Worm (Caenorhabditis elegans): Measurements from ENCODE around the gene F21C10.9.

The F21C10.9 gene

DNA sequence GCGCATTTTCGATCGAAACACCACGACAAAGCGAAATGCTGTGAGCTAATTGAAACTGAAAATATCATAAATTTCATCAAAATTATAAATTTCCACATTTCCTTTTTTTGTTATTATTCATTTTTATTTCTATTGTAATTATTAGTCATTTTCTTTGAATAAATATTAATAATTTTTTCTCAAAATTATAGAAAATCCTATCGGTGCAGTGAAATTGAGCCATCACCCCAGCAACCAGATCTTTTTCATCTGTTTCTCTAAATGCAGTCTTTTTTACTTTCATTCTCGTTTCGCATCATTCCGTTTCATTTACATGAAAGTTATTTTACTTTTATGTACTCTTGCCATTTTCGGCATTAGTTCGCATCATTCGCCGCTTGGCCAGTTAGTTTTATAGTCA, 23.5 kb upstream of the F21C10.9 start, which contains the start of gene F21C10.13:
Gene F21C10.13 (plus strand): TSS at position 301 of the 400 bp plus-strand sequence.
- TF ChIP-seq ceh-40 (GFP tag; IDR thresholded peaks at IDR 0.05), result no peak
- no peak for TF ChIP-seq F10E7.11 (tag; optimal IDR thresholded peaks at IDR 0.05)
- TF ChIP-seq tlf-1 (GFP tag; optimal IDR thresholded peaks at IDR 0.05), result no peak
- no peak for TF ChIP-seq lir-1 (GFP tag; conservative IDR thresholded peaks at IDR 0.05)
- no peak for TF ChIP-seq hrde-1 (tag; optimal IDR thresholded peaks at IDR 0.05; ENCODE audit: borderline replicate concordance)
- TF ChIP-seq nfyb-1 (GFP tag; IDR thresholded peaks at IDR 0.05), result no peak
- TF ChIP-seq B0336.3 (GFP tag; IDR thresholded peaks at IDR 0.05), result no peak
- no peak for TF ChIP-seq B0035.1 (tag; optimal IDR thresholded peaks at IDR 0.05)
- TF ChIP-seq efl-1 (GFP tag; optimal IDR thresholded peaks at IDR 0.05), result no peak

DNA sequence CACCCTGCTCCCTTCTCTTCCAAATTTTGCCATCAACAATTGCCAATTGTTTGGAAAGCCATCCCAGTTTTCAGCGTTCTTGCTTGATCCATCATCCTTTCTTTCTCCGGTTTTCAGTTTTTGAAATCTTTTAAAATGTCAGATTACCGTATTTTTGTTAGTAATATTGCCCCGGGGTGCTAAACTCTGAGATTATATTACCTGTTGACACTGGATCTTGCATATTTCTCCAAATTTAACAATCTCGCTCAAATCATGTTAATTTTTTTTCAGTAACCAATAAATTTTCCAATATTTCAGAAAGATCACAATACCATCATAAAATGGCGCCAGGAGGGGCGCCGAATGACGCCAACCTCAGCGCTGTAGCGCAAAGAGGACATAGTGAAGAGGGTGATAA, 14.0 kb upstream of the F21C10.9 start, which contains the start of gene F21C10.7:
Gene F21C10.7 (plus strand): TSS at position 301 of the 400 bp plus-strand sequence.
- TF ChIP-seq hrde-1 (tag; optimal IDR thresholded peaks at IDR 0.05; ENCODE audit: borderline replicate concordance) (no peak), T26A5.8 (tag; optimal IDR thresholded peaks at IDR 0.05) (no peak), hmg-20 (GFP tag; IDR thresholded peaks at IDR 0.05) (no peak), unc-130 (GFP tag; optimal IDR thresholded peaks at IDR 0.05) (no peak), rec-8 (tag; optimal IDR thresholded peaks at IDR 0.05) (no peak), hlh-26 (GFP tag; conservative IDR thresholded peaks at IDR 0.05) (no peak), T07F8.4 (tag; optimal IDR thresholded peaks at IDR 0.05) (no peak), hlh-12 (tag; optimal IDR thresholded peaks at IDR 0.05) (no peak), atf-7 (tag; optimal IDR thresholded peaks at IDR 0.05) (no peak), nhr-179 (tag; optimal IDR thresholded peaks at IDR 0.05) (no peak), tbx-9 (tag; optimal IDR thresholded peaks at IDR 0.05; ENCODE audit: borderline replicate concordance) (no peak), B0035.1 (tag; optimal IDR thresholded peaks at IDR 0.05) (no peak)

DNA sequence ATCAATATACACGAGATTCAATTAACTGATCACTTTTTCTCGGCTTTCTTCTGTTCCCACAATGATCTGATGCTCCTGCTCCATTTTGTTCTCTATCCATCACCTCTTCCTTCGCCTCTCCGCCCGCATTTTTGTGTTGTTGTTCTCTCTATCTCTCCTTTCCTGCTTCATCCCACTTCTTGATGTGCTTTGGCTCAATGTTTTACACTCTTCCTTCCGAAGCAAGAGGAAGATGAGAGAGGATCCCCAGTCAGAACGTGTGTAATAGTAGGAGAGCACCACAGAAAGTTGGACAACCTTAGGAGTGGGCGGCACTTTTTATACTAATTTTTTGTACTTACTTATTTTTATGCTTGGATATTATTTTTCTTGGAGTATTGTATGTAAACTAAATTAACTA, 13.5 kb upstream of the F21C10.9 start:
- TF ChIP-seq hlh-12 (tag; optimal IDR thresholded peaks at IDR 0.05), result no peak
- TF ChIP-seq nhr-179 (tag; optimal IDR thresholded peaks at IDR 0.05), result no peak
- no peak for TF ChIP-seq ama-1 (optimal IDR thresholded peaks at IDR 0.05)
- no peak for TF ChIP-seq ama-1 (GFP tag; optimal IDR thresholded peaks at IDR 0.05)
- TF ChIP-seq F37B4.10 (GFP tag; IDR thresholded peaks at IDR 0.05), result no peak
- TF ChIP-seq athp-1 (tag; optimal IDR thresholded peaks at IDR 0.05), result no peak
- TF ChIP-seq let-607 (tag; optimal IDR thresholded peaks at IDR 0.05), result no peak
- TF ChIP-seq F52B5.7 (tag; optimal IDR thresholded peaks at IDR 0.05), result no peak
- no peak for TF ChIP-seq ztf-3 (GFP tag; optimal IDR thresholded peaks at IDR 0.05)
- no peak for TF ChIP-seq attf-5 (GFP tag; optimal IDR thresholded peaks at IDR 0.05)
- no peak for TF ChIP-seq hmg-20 (GFP tag; IDR thresholded peaks at IDR 0.05)

DNA sequence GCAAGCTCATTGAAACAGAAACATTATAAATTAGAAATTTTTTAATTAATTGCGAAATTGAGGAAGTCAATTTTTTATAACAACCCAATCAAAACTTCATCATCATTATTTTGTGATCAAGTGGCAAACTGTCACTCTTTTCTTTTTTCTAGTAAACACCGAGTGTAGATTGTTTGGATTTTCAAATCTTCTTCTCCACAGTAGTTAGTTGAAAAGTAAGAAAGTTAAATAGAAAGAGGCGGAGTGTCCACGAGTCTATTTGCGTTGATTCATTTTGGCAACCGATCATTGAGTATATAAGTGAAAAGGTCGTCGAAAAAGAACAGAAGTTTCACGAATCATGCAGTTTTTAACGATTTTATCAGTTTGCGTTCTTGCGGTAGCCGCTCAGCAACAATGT, 10.8 kb upstream of the F21C10.9 start, which contains the start of gene pqn-31:
Gene pqn-31 (plus strand): TSS at position 301 of the 400 bp plus-strand sequence.
- no peak for TF ChIP-seq attf-3 (GFP tag; conservative IDR thresholded peaks at IDR 0.05)
- no peak for TF ChIP-seq dpl-1 (GFP tag; optimal IDR thresholded peaks at IDR 0.05)
- no peak for TF ChIP-seq K11D2.4 (GFP tag; IDR thresholded peaks at IDR 0.05)
- no peak for TF ChIP-seq lsl-1 (GFP tag; optimal IDR thresholded peaks at IDR 0.05)
- no peak for TF ChIP-seq him-1 (tag; optimal IDR thresholded peaks at IDR 0.05)
- TF ChIP-seq ZK185.1 (tag; optimal IDR thresholded peaks at IDR 0.05; ENCODE audit: poor library complexity, severe bottlenecking), result no peak
- TF ChIP-seq ztf-3 (GFP tag; optimal IDR thresholded peaks at IDR 0.05), result no peak
- no peak for TF ChIP-seq ztf-25 (GFP tag; IDR thresholded peaks at IDR 0.05)
- TF ChIP-seq rpc-1 (optimal IDR thresholded peaks at IDR 0.05), result no peak
- TF ChIP-seq rpc-1 (tag; optimal IDR thresholded peaks at IDR 0.05), result no peak
- no peak for TF ChIP-seq cebp-1 (GFP tag; IDR thresholded peaks at IDR 0.05)
- no peak for TF ChIP-seq cebp-1 (tag; optimal IDR thresholded peaks at IDR 0.05)
- TF ChIP-seq ztf-22 (GFP tag; optimal IDR thresholded peaks at IDR 0.05), result no peak
- no peak for TF ChIP-seq ztf-28 (GFP tag; IDR thresholded peaks at IDR 0.05)
- TF ChIP-seq Y53G8AR.9 (GFP tag; conservative IDR thresholded peaks at IDR 0.05), result no peak
- no peak for TF ChIP-seq chd-7 (tag; optimal IDR thresholded peaks at IDR 0.05)
- no peak for TF ChIP-seq madf-3 (GFP tag; IDR thresholded peaks at IDR 0.05)
- TF ChIP-seq rec-8 (tag; optimal IDR thresholded peaks at IDR 0.05), result no peak
- TF ChIP-seq nhr-80 (tag; optimal IDR thresholded peaks at IDR 0.05), result no peak
- no peak for TF ChIP-seq hmg-20 (GFP tag; IDR thresholded peaks at IDR 0.05)
- no peak for TF ChIP-seq F49E8.2 (tag; optimal IDR thresholded peaks at IDR 0.05; ENCODE audit: insufficient read depth)
- TF ChIP-seq B0035.1 (tag; optimal IDR thresholded peaks at IDR 0.05), result no peak

Measured in whole organism, young adult.